Fruit fly (Drosophila melanogaster): ENCODE results near the gene CG3288.

Gene CG3288

DNA sequence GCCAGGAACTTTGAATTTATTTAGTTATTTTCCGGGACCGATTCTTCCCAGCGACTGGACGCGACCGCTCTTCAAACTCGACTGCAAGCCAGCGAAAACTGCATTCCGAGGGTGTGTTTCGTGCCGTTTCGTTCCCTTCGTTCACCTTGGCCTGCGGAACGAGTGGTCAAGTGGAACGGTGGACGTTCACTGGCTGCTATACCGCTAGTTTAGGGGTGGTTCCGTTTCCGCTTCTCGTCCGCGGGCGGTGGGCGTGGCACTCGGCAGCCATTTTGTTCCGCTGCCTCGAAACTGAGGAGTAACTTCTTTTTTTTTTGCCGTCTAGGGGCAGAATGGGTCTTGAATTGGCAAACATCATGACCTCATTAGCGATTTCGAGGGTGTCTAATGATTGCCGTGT is 43.3 kb upstream of the CG3288 start, which contains the start of gene Six4 (continued):
- TF ChIP-seq ewg (GFP tag; optimal IDR thresholded peaks at IDR 0.05) (no peak), ham (GFP tag; IDR thresholded peaks at IDR 0.05) (no peak), CG17328 (GFP tag; IDR thresholded peaks at IDR 0.05) (peak; percentile 41; the same call in 1 of the 2 replicates), Mes4 (GFP tag; optimal IDR thresholded peaks at IDR 0.05) (no peak), Ets97D (GFP tag; optimal IDR thresholded peaks at IDR 0.05) (peak; percentile 83), Kr (GFP tag; optimal IDR thresholded peaks at IDR 0.05) (peak; percentile 54), HLHmδ (GFP tag; optimal IDR thresholded peaks at IDR 0.05) (peak; percentile 96), peb (GFP tag; IDR thresholded peaks at IDR 0.05) (no peak), Opbp (GFP tag; IDR thresholded peaks at IDR 0.05; ENCODE audit: partially characterized antibody) (no peak), ap (GFP tag; IDR thresholded peaks at IDR 0.05) (no peak), CG10462 (GFP tag; optimal IDR thresholded peaks at IDR 0.05) (no peak), ac (GFP tag; optimal IDR thresholded peaks at IDR 0.05) (peak; percentile 34), CG12942 (GFP tag; optimal IDR thresholded peaks at IDR 0.05) (no peak), Neu2 (GFP tag; optimal IDR thresholded peaks at IDR 0.05; ENCODE audit: borderline replicate concordance) (no peak), slbo (GFP tag; IDR thresholded peaks at IDR 0.05) (no peak), Ets65A (GFP tag) (peak; percentile 41), dmrt11E (tag; optimal IDR thresholded peaks at IDR 0.05) (peak; percentile 20), nerfin-1 (tag; optimal IDR thresholded peaks at IDR 0.05) (peak; percentile 82), otp (GFP tag; IDR thresholded peaks at IDR 0.05) (0 out of 3 replicates have a peak, but pooled peaks have one; percentile 18), Sin3A (optimal IDR thresholded peaks at IDR 0.05) (no peak), CG6654 (GFP tag; optimal IDR thresholded peaks at IDR 0.05) (no peak), ase (GFP tag; IDR thresholded peaks at IDR 0.05) (no peak), fd96Cb (tag; optimal IDR thresholded peaks at IDR 0.05) (no peak), Nf-YB (GFP tag; optimal IDR thresholded peaks at IDR 0.05) (peak; percentile 95), Gug (GFP tag; IDR thresholded peaks at IDR 0.05) (no peak), NfI (GFP tag; optimal IDR thresholded peaks at IDR 0.05) (no peak), pfk (GFP tag; optimal IDR thresholded peaks at IDR 0.05) (peak; percentile 99), CG10979 (tag; optimal IDR thresholded peaks at IDR 0.05) (peak; percentile 13), tll (GFP tag; optimal IDR thresholded peaks at IDR 0.05) (peak in 1 of 2 experiments; percentile 2), CG4707 (GFP tag; optimal IDR thresholded peaks at IDR 0.05) (no peak), Abd-B (GFP tag; optimal IDR thresholded peaks at IDR 0.05) (no peak), gcm (GFP tag; optimal IDR thresholded peaks at IDR 0.05) (peak; percentile 24), MBD-R2 (GFP tag; IDR thresholded peaks at IDR 0.05) (no peak), onecut (GFP tag; IDR thresholded peaks at IDR 0.05) (0 out of 2 replicates have a peak, but pooled peaks have one; percentile 20), CG10654 (GFP tag; optimal IDR thresholded peaks at IDR 0.05) (no peak), fru (optimal IDR thresholded peaks at IDR 0.05) (no peak), prd (optimal IDR thresholded peaks at IDR 0.05) (no peak), prd (GFP tag; IDR thresholded peaks at IDR 0.05) (0 out of 3 replicates have a peak, but pooled peaks have one; percentile 28), Med (GFP tag) (peak; percentile 34), Optix (GFP tag; IDR thresholded peaks at IDR 0.05) (no peak), CG1603 (tag; optimal IDR thresholded peaks at IDR 0.05) (peak; percentile 5), CG1792 (GFP tag; optimal IDR thresholded peaks at IDR 0.05) (no peak), kni (GFP tag; optimal IDR thresholded peaks at IDR 0.05) (peak; percentile 54), fd64A (GFP tag; optimal IDR thresholded peaks at IDR 0.05) (peak; percentile 43), CG7963 (GFP tag; IDR thresholded peaks at IDR 0.05; ENCODE audit: partially characterized antibody) (no peak), CG3726 (GFP tag; IDR thresholded peaks at IDR 0.05) (no peak), dimm (GFP tag; IDR thresholded peaks at IDR 0.05) (no peak), CG30020 (tag; optimal IDR thresholded peaks at IDR 0.05) (peak; percentile 8), MTF-1 (GFP tag; optimal IDR thresholded peaks at IDR 0.05; ENCODE audit: borderline replicate concordance) (peak; percentile 32), CoRest (tag; optimal IDR thresholded peaks at IDR 0.05) (peak; percentile 5), ci (GFP tag; IDR thresholded peaks at IDR 0.05) (peak; percentile 59; the same call in 2 of the 3 replicates)
